Worm (Caenorhabditis elegans) whole organism, L4 larva: ENCODE measurements around the gene plx-2.
A peak's percentile ranks its signal among the peaks of the same experiment; 100 is the strongest.

ENCODE experiments used
- D1046.2 ChIP-seq: fragments of 200-800 bp; sonication (Bioruptor generic); IDR thresholded peaks from 2 replicates; pipeline ENCODE4 v1.3.6; 2022; ENCODE audit warnings: missing genetic modification characterization, missing compliant biosample characterization
- F37D6.2 ChIP-seq: sonication (generic microtip); optimal IDR thresholded peaks from 2 replicates; lab custom pipeline; 2016; ENCODE audit warnings: mild to moderate bottlenecking, missing genetic modification characterization, missing compliant biosample characterization
- F44E2.7 ChIP-seq: fragments of 200-800 bp; sonication (Bioruptor generic); IDR thresholded peaks from 2 replicates; pipeline ENCODE4 v2.1.2; 2022; ENCODE audit warnings: missing genetic modification characterization, missing compliant biosample characterization
- F49E8.2 ChIP-seq: sonication (generic microtip); optimal IDR thresholded peaks from 2 replicates; lab custom pipeline; 2016; ENCODE audit warnings: missing compliant biosample characterization, mild to moderate bottlenecking, missing genetic modification characterization, borderline replicate concordance
- T20F7.1 ChIP-seq: fragments of 200-800 bp; sonication (Bioruptor generic); optimal IDR thresholded peaks from 2 replicates; lab custom pipeline; 2018; ENCODE audit warnings: mild to moderate bottlenecking, missing genetic modification characterization, missing compliant biosample characterization
- T26A8.4 ChIP-seq: fragments of 200-800 bp; sonication (Bioruptor generic); IDR thresholded peaks from 2 replicates; pipeline ENCODE4 v1.3.6; 2022; ENCODE audit warnings: missing genetic modification characterization, missing compliant biosample characterization
- Y48G9A.11 ChIP-seq: fragments of 200-800 bp; sonication (Bioruptor generic); IDR thresholded peaks from 2 replicates; pipeline ENCODE4 v1.3.6; 2022; ENCODE audit warnings: missing genetic modification reagents, missing genetic modification characterization, missing compliant biosample characterization
- aly-2 ChIP-seq: sonication (generic microtip); optimal IDR thresholded peaks from 2 replicates; lab custom pipeline; 2018; ENCODE audit warnings: missing biosample characterization, missing genetic modification characterization
- ama-1 ChIP-seq: fragments of 150-350 bp; optimal IDR thresholded peaks from 2 replicates; lab custom pipeline; 2014; ENCODE audit warnings: inconsistent platforms, mixed read lengths
- arid-1 ChIP-seq: fragments of 200-800 bp; sonication (Bioruptor generic); conservative IDR thresholded peaks from 2 replicates; pipeline ENCODE4 v1.3.6; 2022; ENCODE audit warnings: missing genetic modification reagents, missing genetic modification characterization, missing compliant biosample characterization
- attf-4 ChIP-seq: sonication (generic microtip); optimal IDR thresholded peaks from 3 replicates; lab custom pipeline; 2017; ENCODE audit warnings: missing biosample characterization, missing genetic modification characterization
- ceh-28 ChIP-seq: fragments of 150-350 bp; optimal IDR thresholded peaks from 2 replicates; lab custom pipeline; 2014; ENCODE audit warnings: missing biosample characterization, missing genetic modification reagents, missing genetic modification characterization
- ceh-32 ChIP-seq: sonication (generic microtip); optimal IDR thresholded peaks from 2 replicates; lab custom pipeline; 2016; ENCODE audit warnings: mild to moderate bottlenecking, missing genetic modification characterization, missing compliant biosample characterization; ENCODE audit not compliant: poor library complexity
- ceh-62 ChIP-seq: sonication (generic microtip); optimal IDR thresholded peaks from 2 replicates; lab custom pipeline; 2017; ENCODE audit warnings: missing biosample characterization, missing genetic modification characterization
- cey-2 ChIP-seq: sonication (generic microtip); optimal IDR thresholded peaks from 3 replicates; lab custom pipeline; 2017; ENCODE audit warnings: missing genetic modification characterization, mild to moderate bottlenecking, missing compliant biosample characterization, antibody characterized with exemption, borderline replicate concordance; ENCODE audit not compliant: insufficient read depth
- daf-16 ChIP-seq, 3 experiments: sonication (generic microtip); optimal IDR thresholded peaks; 2 replicates each; lab custom pipeline; 2016 to 2017; ENCODE audit warnings: missing genetic modification characterization in 3 of 3, missing genetic modification reagents in 3 of 3, mild to moderate bottlenecking in 2 of 3, missing compliant biosample characterization in 2 of 3, missing biosample characterization in 1 of 3, moderate library complexity in 1 of 3
- dmd-6 ChIP-seq: fragments of 200-800 bp; sonication (Bioruptor generic); IDR thresholded peaks from 2 replicates; pipeline ENCODE4 v1.3.6; 2022; ENCODE audit warnings: missing genetic modification reagents, missing genetic modification characterization, missing compliant biosample characterization
- dpl-1 ChIP-seq: fragments of 150-350 bp; optimal IDR thresholded peaks from 2 replicates; lab custom pipeline; 2014; ENCODE audit warnings: missing biosample characterization, missing genetic modification reagents, missing genetic modification characterization
- dve-1 ChIP-seq: sonication (generic microtip); optimal IDR thresholded peaks from 2 replicates; lab custom pipeline; 2017; ENCODE audit warnings: antibody characterized with exemption, mild to moderate bottlenecking, missing genetic modification characterization, missing compliant biosample characterization; ENCODE audit not compliant: insufficient read depth
- egl-43 ChIP-seq: fragments of 200-800 bp; sonication (Bioruptor generic); IDR thresholded peaks from 2 replicates; pipeline ENCODE4 v1.3.6; 2022; ENCODE audit warnings: missing genetic modification reagents, missing genetic modification characterization, missing compliant biosample characterization
- fkh-10 ChIP-seq: fragments of 150-350 bp; optimal IDR thresholded peaks from 2 replicates; lab custom pipeline; 2014; ENCODE audit warnings: missing biosample characterization, missing genetic modification reagents, missing genetic modification characterization
- gei-8 ChIP-seq: fragments of 200-800 bp; sonication (Bioruptor generic); optimal IDR thresholded peaks from 2 replicates; lab custom pipeline; 2018; ENCODE audit warnings: mild to moderate bottlenecking, missing genetic modification characterization, missing compliant biosample characterization
- hif-1 ChIP-seq, 2 experiments: sonication (generic microtip); optimal IDR thresholded peaks; 2 replicates each; lab custom pipeline; 2016 to 2017; ENCODE audit warnings: missing compliant biosample characterization in 2 of 2, missing genetic modification characterization in 2 of 2, missing genetic modification reagents in 2 of 2, missing genotype in 2 of 2, mild to moderate bottlenecking in 1 of 2
- hlh-30 ChIP-seq: sonication (generic microtip); optimal IDR thresholded peaks from 2 replicates; lab custom pipeline; 2017; ENCODE audit warnings: antibody characterized with exemption, mild to moderate bottlenecking, missing genetic modification characterization, missing compliant biosample characterization; ENCODE audit not compliant: insufficient read depth
- lim-7 ChIP-seq: fragments of 200-800 bp; sonication (Bioruptor generic); IDR thresholded peaks from 2 replicates; pipeline ENCODE4 v1.3.6; 2022; ENCODE audit warnings: missing genetic modification characterization, missing compliant biosample characterization
- lin-39 ChIP-seq: fragments of 150-350 bp; optimal IDR thresholded peaks from 2 replicates; lab custom pipeline; 2014; ENCODE audit warnings: missing biosample characterization, missing genetic modification reagents, missing genetic modification characterization
- lsy-2 ChIP-seq, 2 experiments: fragments of 150-350 bp in 1 of 2; sonication (generic microtip) in 1 of 2; optimal IDR thresholded peaks; 2 replicates each; lab custom pipeline; 2014 to 2017; ENCODE audit warnings: missing biosample characterization in 2 of 2, missing genetic modification characterization in 2 of 2
- madf-5 ChIP-seq, 2 experiments: fragments of 200-800 bp; sonication (Bioruptor generic); IDR thresholded peaks; 2 replicates each; pipeline ENCODE4 v1.3.6; 2022; ENCODE audit warnings: missing compliant biosample characterization in 2 of 2, missing genetic modification characterization in 2 of 2
- mdt-29 ChIP-seq: fragments of 200-800 bp; sonication (Bioruptor generic); IDR thresholded peaks from 2 replicates; pipeline ENCODE4 v1.3.6; 2022; ENCODE audit warnings: missing genetic modification reagents, missing genetic modification characterization, missing compliant biosample characterization
- mep-1 ChIP-seq: fragments of 150-350 bp; sonication (generic microtip); optimal IDR thresholded peaks from 3 replicates; lab custom pipeline; 2014; ENCODE audit warnings: missing biosample characterization, missing genetic modification characterization
- mes-2 ChIP-seq: sonication (generic microtip); optimal IDR thresholded peaks from 2 replicates; lab custom pipeline; 2016; ENCODE audit warnings: missing genotype, mild to moderate bottlenecking, missing genetic modification characterization, missing compliant biosample characterization; ENCODE audit not compliant: poor library complexity, severe bottlenecking
- mxl-3 ChIP-seq: fragments of 200-800 bp; sonication (Bioruptor generic); optimal IDR thresholded peaks from 2 replicates; lab custom pipeline; 2018; ENCODE audit warnings: mild to moderate bottlenecking, missing genetic modification characterization, missing compliant biosample characterization
- nhr-10 ChIP-seq: fragments of 150-350 bp; optimal IDR thresholded peaks from 2 replicates; lab custom pipeline; 2014; ENCODE audit warnings: missing biosample characterization, missing genetic modification characterization
- nhr-11 ChIP-seq: fragments of 150-350 bp; optimal IDR thresholded peaks from 2 replicates; lab custom pipeline; 2014; ENCODE audit warnings: missing biosample characterization, missing genetic modification characterization
- nhr-28 ChIP-seq: fragments of 150-350 bp; optimal IDR thresholded peaks from 2 replicates; lab custom pipeline; 2014; ENCODE audit warnings: missing biosample characterization, missing genetic modification characterization
- nhr-48 ChIP-seq: sonication (generic microtip); optimal IDR thresholded peaks from 2 replicates; lab custom pipeline; 2016; ENCODE audit warnings: mild to moderate bottlenecking, missing genetic modification characterization, missing compliant biosample characterization
- nhr-76 ChIP-seq: fragments of 150-350 bp; optimal IDR thresholded peaks from 2 replicates; lab custom pipeline; 2014; ENCODE audit warnings: missing biosample characterization, missing genetic modification characterization
- php-3 ChIP-seq: fragments of 200-800 bp; sonication (Bioruptor generic); IDR thresholded peaks from 2 replicates; pipeline ENCODE4 v1.3.6; 2022; ENCODE audit warnings: missing genetic modification reagents, missing genetic modification characterization, missing compliant biosample characterization
- pqm-1 ChIP-seq: sonication (generic microtip); optimal IDR thresholded peaks from 2 replicates; lab custom pipeline; 2017; ENCODE audit warnings: missing biosample characterization, missing genetic modification characterization
- rbr-2 ChIP-seq: sonication (generic microtip); optimal IDR thresholded peaks from 2 replicates; lab custom pipeline; 2016; ENCODE audit warnings: missing genotype, missing genetic modification characterization, missing compliant biosample characterization
- set-16 ChIP-seq: fragments of 200-800 bp; sonication (Bioruptor generic); IDR thresholded peaks from 2 replicates; pipeline ENCODE4 v1.3.6; 2022; ENCODE audit warnings: missing genetic modification reagents, missing genetic modification characterization, missing compliant biosample characterization
- spr-1 ChIP-seq: sonication (generic microtip); optimal IDR thresholded peaks from 2 replicates; lab custom pipeline; 2016; ENCODE audit warnings: mild to moderate bottlenecking, missing genetic modification characterization, missing compliant biosample characterization
- tag-97 ChIP-seq: fragments of 200-800 bp; sonication (Bioruptor generic); IDR thresholded peaks from 2 replicates; pipeline ENCODE4 v1.3.6; 2022; ENCODE audit warnings: missing genetic modification characterization, missing compliant biosample characterization
- unc-39 ChIP-seq: sonication (generic microtip); optimal IDR thresholded peaks from 2 replicates; lab custom pipeline; 2017; ENCODE audit warnings: missing biosample characterization, missing genetic modification characterization
- zag-1 ChIP-seq: fragments of 150-350 bp; optimal IDR thresholded peaks from 2 replicates; lab custom pipeline; 2014; ENCODE audit warnings: missing biosample characterization, missing genetic modification characterization
- zfp-3 ChIP-seq: fragments of 200-800 bp; sonication (Bioruptor generic); conservative IDR thresholded peaks from 2 replicates; pipeline ENCODE4 v1.3.6; 2022; ENCODE audit warnings: missing genetic modification reagents, missing genetic modification characterization, missing compliant biosample characterization

The plx-2 gene

DNA sequence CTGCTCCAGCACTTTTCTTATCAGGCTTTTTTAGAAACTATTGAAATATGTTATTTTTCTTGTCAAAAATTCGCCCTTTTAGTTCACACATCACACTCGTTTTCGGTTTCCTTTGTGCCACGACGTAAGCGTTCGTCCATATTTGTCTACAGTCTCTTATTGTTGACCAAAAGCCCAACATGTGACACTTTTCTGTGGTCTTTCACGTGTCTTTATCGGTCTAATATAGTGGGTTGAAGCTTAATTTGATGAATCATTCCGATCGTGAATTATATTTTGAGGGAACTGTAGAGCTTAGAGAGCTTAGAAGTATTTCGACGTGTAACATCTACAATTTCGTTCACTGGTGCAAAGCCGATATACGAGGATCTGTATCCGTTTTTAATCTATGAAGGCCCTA, 20.4 kb downstream of the plx-2 start (continued):
- TF ChIP-seq D1046.2 (no peak), nhr-11 (tag; lab: Kevin White, UChicago) (no peak), T26A8.4 (GFP tag; lab: Robert Waterston, UW) (no peak), ceh-28 (no peak), T20F7.1 (no peak), lim-7 (no peak), cey-2 (tag; lab: Kevin White, UChicago) (no peak), gei-8 (no peak), php-3 (GFP tag; lab: Robert Waterston, UW) (no peak), dmd-6 (GFP tag; lab: Robert Waterston, UW) (no peak), nhr-28 (tag; lab: Kevin White, UChicago) (peak; percentile 6), madf-5 (GFP tag; IDR thresholded peaks at IDR 0.05; lab: Robert Waterston, UW) (no peak), ceh-62 (tag; lab: Kevin White, UChicago) (no peak), nhr-10 (tag; lab: Kevin White, UChicago) (no peak), F37D6.2 (tag; lab: Kevin White, UChicago) (no peak), dpl-1 (GFP tag; lab: Kevin White, UChicago) (no peak), ama-1 (no peak), tag-97 (GFP tag; lab: Robert Waterston, UW) (no peak), hif-1 (tag; optimal IDR thresholded peaks at IDR 0.05; lab: Kevin White, UChicago) (peak in 1 of 2 experiments; percentile 46), F49E8.2 (no peak)

DNA sequence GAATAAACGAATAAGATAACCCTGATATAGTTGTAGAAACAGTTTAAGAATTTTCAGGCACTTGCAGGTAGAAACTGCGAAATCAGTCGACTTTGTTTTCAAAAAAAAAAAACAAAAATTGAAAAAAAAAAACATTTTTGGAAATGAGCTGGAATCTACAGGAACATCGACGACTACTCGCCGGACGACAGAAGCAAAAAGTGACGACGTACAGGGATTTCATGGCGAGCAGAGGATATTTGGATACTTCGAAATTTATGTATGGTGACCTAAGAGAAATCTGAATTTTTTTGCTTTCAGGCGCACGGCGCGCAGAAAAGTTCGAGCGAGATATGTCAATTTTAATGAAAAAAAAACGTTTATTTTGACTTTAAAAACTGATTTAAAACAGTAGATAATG, 23.6 kb downstream of the plx-2 start:
- TF ChIP-seq zag-1 (tag; lab: Kevin White, UChicago) (no peak), attf-4 (tag; lab: Kevin White, UChicago) (no peak), fkh-10 (GFP tag; lab: Kevin White, UChicago) (no peak), ama-1 (peak; percentile 36), mes-2 (tag; lab: Kevin White, UChicago) (peak; percentile 69), spr-1 (tag; lab: Kevin White, UChicago) (no peak)

DNA sequence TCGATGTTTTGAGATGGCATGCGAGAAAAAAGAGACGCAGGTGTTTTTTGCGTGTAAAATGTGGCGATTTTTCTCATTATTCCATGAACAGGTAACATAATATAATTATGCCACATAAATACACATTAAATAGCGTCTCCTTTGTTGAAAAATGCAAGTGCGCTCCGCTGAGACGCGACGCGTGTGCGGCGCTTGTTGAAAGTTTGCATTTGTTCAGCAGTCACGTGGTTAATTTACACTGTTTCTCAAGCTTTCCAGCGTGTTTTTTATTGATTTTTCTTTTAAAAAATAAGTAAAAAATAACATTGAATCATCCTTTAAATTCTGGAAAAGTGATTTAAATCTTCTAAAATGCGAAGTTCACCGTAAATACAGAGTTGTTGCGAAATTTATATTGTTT, 25.1 kb downstream of the plx-2 start:
- TF ChIP-seq dve-1 (peak; percentile 93), F37D6.2 (tag; lab: Kevin White, UChicago) (peak; percentile 61), aly-2 (no peak), mes-2 (tag; lab: Kevin White, UChicago) (peak; percentile 99), D1046.2 (no peak), mxl-3 (peak; percentile 87), ceh-62 (tag; lab: Kevin White, UChicago) (no peak), hlh-30 (tag; lab: Kevin White, UChicago) (peak; percentile 99), zag-1 (tag; lab: Kevin White, UChicago) (no peak), F44E2.7 (GFP tag; lab: Robert Waterston, UW) (no peak), Y48G9A.11 (no peak), rbr-2 (tag; lab: Kevin White, UChicago) (peak; percentile 77), ceh-28 (peak; percentile 19), egl-43 (no peak), lin-39 (no peak), spr-1 (tag; lab: Kevin White, UChicago) (no peak), arid-1 (GFP tag; lab: Robert Waterston, UW) (0 out of 2 replicates have a peak, but pooled peaks have one; percentile 6), gei-8 (no peak), zfp-3 (GFP tag; lab: Robert Waterston, UW) (no peak), set-16 (GFP tag; lab: Robert Waterston, UW) (no peak), nhr-76 (tag; lab: Kevin White, UChicago) (no peak), unc-39 (tag; lab: Kevin White, UChicago) (no peak), F49E8.2 (no peak), lsy-2 (tag; optimal IDR thresholded peaks at IDR 0.05; lab: Kevin White, UChicago) (peak; percentile 47 to 94), lim-7 (no peak), mdt-29 (GFP tag; lab: Robert Waterston, UW) (no peak), pqm-1 (no peak), mep-1 (tag; lab: Kevin White, UChicago) (peak; percentile 91), daf-16 (GFP tag; optimal IDR thresholded peaks at IDR 0.05; lab: Kevin White, UChicago) (peak in 1 of 2 experiments; percentile 38), daf-16 (tag; optimal IDR thresholded peaks at IDR 0.05; lab: Kevin White, UChicago) (peak; percentile 79), php-3 (GFP tag; lab: Robert Waterston, UW) (no peak), fkh-10 (GFP tag; lab: Kevin White, UChicago) (peak; percentile 48), ceh-32 (tag; lab: Kevin White, UChicago) (no peak), nhr-48 (peak; percentile 30), madf-5 (GFP tag; IDR thresholded peaks at IDR 0.05; lab: Robert Waterston, UW) (no peak)
